Worm (Caenorhabditis elegans): ENCODE measurements around the gene lron-13.

DNA sequence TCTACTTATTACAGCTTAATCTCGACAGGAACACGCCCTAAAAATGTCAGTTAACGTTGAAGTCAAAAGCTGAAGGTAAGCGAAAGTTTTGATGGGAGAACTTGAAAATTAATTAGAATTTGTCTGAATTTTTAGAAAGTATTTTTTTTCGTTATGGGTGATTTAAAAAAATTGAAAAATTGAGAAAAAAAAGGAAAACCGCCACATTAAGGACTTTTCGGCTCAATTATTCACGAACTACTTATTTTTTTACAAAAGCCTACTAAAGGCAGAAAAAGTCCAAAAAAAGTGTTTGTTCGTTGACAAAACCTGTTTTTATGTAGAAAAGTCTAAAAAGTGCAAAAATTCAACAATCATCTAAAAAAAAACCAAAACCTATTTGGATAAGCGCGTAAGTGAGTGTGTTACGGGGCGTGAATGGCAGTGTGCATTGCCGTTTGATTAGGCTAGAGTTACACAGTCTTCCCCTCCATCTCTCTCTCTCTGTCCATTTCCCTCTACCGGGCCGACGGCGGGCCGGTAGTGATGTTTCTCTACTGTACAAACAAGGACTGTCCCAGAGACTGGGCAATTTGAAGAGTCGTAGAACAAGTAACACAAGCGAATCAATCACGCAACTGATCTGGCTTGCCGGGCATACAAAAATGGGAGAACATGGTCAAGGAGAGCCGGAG lies at the start of gene lron-13:
- no peak for TF ChIP-seq flt-1 (GFP tag; IDR thresholded peaks at IDR 0.05)
- no peak for TF ChIP-seq tab-1 (GFP tag; IDR thresholded peaks at IDR 0.05)
- TF ChIP-seq cog-1 (tag; optimal IDR thresholded peaks at IDR 0.05), result no peak
- TF ChIP-seq klf-2 (GFP tag; conservative IDR thresholded peaks at IDR 0.05), result no peak
- no peak for TF ChIP-seq ref-1 (GFP tag; conservative IDR thresholded peaks at IDR 0.05)
- no peak for TF ChIP-seq ztf-29 (GFP tag; IDR thresholded peaks at IDR 0.05)
- TF ChIP-seq T22C8.4 (GFP tag; IDR thresholded peaks at IDR 0.05), result no peak
- no peak for TF ChIP-seq ztf-23 (GFP tag; IDR thresholded peaks at IDR 0.05)

Data from whole organism, midembryonic.